Worm (Caenorhabditis elegans) whole organism, L2 larva: ENCODE measurements around the gene C16D2.1.

Experiments used
- ZK546.5 ChIP-seq: sonication (generic microtip); optimal IDR thresholded peaks from 2 replicates; lab custom pipeline; 2017; ENCODE audit warnings: missing biosample characterization, missing genetic modification characterization
- ceh-16 ChIP-seq: fragments of 150-350 bp; optimal IDR thresholded peaks from 2 replicates; lab custom pipeline; 2014; ENCODE audit warnings: missing biosample characterization, missing genetic modification characterization
- egl-27 ChIP-seq: sonication (generic microtip); optimal IDR thresholded peaks from 3 replicates; lab custom pipeline; 2017; ENCODE audit warnings: missing biosample characterization, missing genetic modification reagents, missing genetic modification characterization
- nhr-11 ChIP-seq: fragments of 150-350 bp; optimal IDR thresholded peaks from 2 replicates; lab custom pipeline; 2014; ENCODE audit warnings: missing biosample characterization, missing genetic modification characterization
- nhr-237 ChIP-seq: fragments of 150-350 bp; optimal IDR thresholded peaks from 2 replicates; lab custom pipeline; 2014; ENCODE audit warnings: missing biosample characterization, missing genetic modification characterization
- unc-62 ChIP-seq: fragments of 150-350 bp; optimal IDR thresholded peaks from 2 replicates; lab custom pipeline; 2014; ENCODE audit warnings: missing biosample characterization, missing genetic modification reagents, missing genetic modification characterization

DNA sequence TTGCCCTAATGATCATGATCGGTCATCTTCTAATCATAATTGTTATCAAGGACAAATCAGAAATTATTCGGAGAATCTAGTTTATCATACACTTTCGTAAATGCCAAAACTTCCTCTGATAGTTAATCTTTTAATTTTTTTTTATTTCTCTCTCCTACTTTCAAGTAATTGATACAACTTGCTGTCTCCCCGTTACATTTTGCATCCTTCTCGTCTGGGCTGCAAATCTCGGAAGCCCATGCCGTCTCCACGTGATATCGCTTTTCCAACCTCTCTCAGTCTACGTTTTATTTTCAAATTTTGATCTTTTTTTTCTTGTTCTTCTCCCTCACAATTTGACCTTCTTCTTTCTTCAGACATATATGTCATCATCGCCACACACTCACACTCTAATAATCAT lies 29.6 kb downstream of the C16D2.1 start, which contains the start of gene rhy-1:
- no peak for TF ChIP-seq nhr-11 (tag; lab: Kevin White, UChicago)
- no peak for TF ChIP-seq egl-27 (tag; lab: Kevin White, UChicago)
- no peak for TF ChIP-seq unc-62 (GFP tag; lab: Kevin White, UChicago)
- TF ChIP-seq nhr-237 (tag; lab: Kevin White, UChicago), result no peak
- no peak for TF ChIP-seq ZK546.5 (tag; lab: Kevin White, UChicago)
- no peak for TF ChIP-seq ceh-16 (tag; lab: Kevin White, UChicago)
